Worm (Caenorhabditis elegans) whole organism, midembryonic: ENCODE results near the gene sysm-1.

Experiments used
- T22C8.4 ChIP-seq: fragments of 200-800 bp; sonication (Bioruptor generic); IDR thresholded peaks from 2 replicates; pipeline ENCODE4 v1.3.6; 2022; ENCODE audit warnings: missing genetic modification characterization, missing compliant biosample characterization
- flt-1 ChIP-seq: fragments of 200-800 bp; sonication (Bioruptor generic); IDR thresholded peaks from 2 replicates; pipeline ENCODE4 v1.3.6; 2022; ENCODE audit warnings: missing genetic modification characterization, missing compliant biosample characterization
- klf-2 ChIP-seq: fragments of 200-800 bp; sonication (Bioruptor generic); conservative IDR thresholded peaks from 2 replicates; pipeline ENCODE4 v1.3.6; 2022; ENCODE audit warnings: missing genetic modification reagents, missing genetic modification characterization, missing compliant biosample characterization
- med-1 ChIP-seq: sonication (generic microtip); optimal IDR thresholded peaks from 2 replicates; lab custom pipeline; 2017; ENCODE audit warnings: missing genetic modification characterization, mild to moderate bottlenecking, missing compliant biosample characterization, antibody characterized with exemption, missing genetic modification reagents; ENCODE audit not compliant: insufficient read depth
- tab-1 ChIP-seq: fragments of 200-800 bp; sonication (Bioruptor generic); IDR thresholded peaks from 2 replicates; pipeline ENCODE4 v1.3.6; 2022; ENCODE audit warnings: missing genetic modification characterization, missing compliant biosample characterization
- ztf-23 ChIP-seq: fragments of 200-800 bp; sonication (Bioruptor generic); IDR thresholded peaks from 2 replicates; pipeline ENCODE4 v1.3.6; 2022; ENCODE audit warnings: missing genetic modification reagents, missing genetic modification characterization, missing compliant biosample characterization
- ztf-29 ChIP-seq: fragments of 200-800 bp; sonication (Bioruptor generic); IDR thresholded peaks from 2 replicates; pipeline ENCODE4 v1.3.6; 2022; ENCODE audit warnings: missing genetic modification reagents, missing genetic modification characterization, missing compliant biosample characterization

ce11 chrII:9070740-9071139 is 12.3 kb downstream of the sysm-1 start, which contains the start of gene T24B8.4:
- TF ChIP-seq ztf-23 (GFP tag; lab: Robert Waterston, UW) (no peak), klf-2 (GFP tag; lab: Robert Waterston, UW) (no peak), tab-1 (GFP tag; lab: Robert Waterston, UW) (no peak), ztf-29 (GFP tag; lab: Robert Waterston, UW) (no peak), T22C8.4 (GFP tag; lab: Robert Waterston, UW) (no peak), med-1 (no peak), flt-1 (GFP tag; lab: Robert Waterston, UW) (no peak)
